Worm (Caenorhabditis elegans) whole organism, L1 larva: ENCODE data around the gene Y50D7A.13.

Experiments
- C04F5.9 ChIP-seq: sonication (generic microtip); optimal IDR thresholded peaks from 2 replicates; lab custom pipeline; 2016; ENCODE audit warnings: missing genetic modification characterization, missing compliant biosample characterization
- Y116A8C.19 ChIP-seq: sonication (generic microtip); optimal IDR thresholded peaks from 2 replicates; lab custom pipeline; 2016; ENCODE audit warnings: missing compliant biosample characterization, missing genetic modification characterization, borderline replicate concordance
- alr-1 ChIP-seq: fragments of 200-800 bp; sonication (Bioruptor generic); optimal IDR thresholded peaks from 2 replicates; lab custom pipeline; 2018; ENCODE audit warnings: borderline replicate concordance, mild to moderate bottlenecking, missing genetic modification characterization, missing compliant biosample characterization
- aly-2 ChIP-seq: fragments of 150-350 bp; optimal IDR thresholded peaks from 2 replicates; lab custom pipeline; 2014; ENCODE audit warnings: missing biosample characterization, missing genetic modification characterization
- ceh-63 ChIP-seq: fragments of 200-800 bp; sonication (Bioruptor generic); optimal IDR thresholded peaks from 2 replicates; lab custom pipeline; 2018; ENCODE audit warnings: mild to moderate bottlenecking, missing genetic modification characterization, missing compliant biosample characterization
- ceh-90 ChIP-seq: sonication (generic microtip); optimal IDR thresholded peaks from 2 replicates; lab custom pipeline; 2016; ENCODE audit warnings: missing genetic modification characterization, missing compliant biosample characterization
- irx-1 ChIP-seq: sonication (generic microtip); optimal IDR thresholded peaks from 2 replicates; lab custom pipeline; 2016; ENCODE audit warnings: missing genetic modification characterization, missing compliant biosample characterization
- lin-13 ChIP-seq: fragments of 150-350 bp; optimal IDR thresholded peaks from 2 replicates; lab custom pipeline; 2014; ENCODE audit warnings: missing biosample characterization, missing genetic modification reagents, missing genetic modification characterization
- mdl-1 ChIP-seq, 2 experiments: fragments of 150-350 bp; optimal IDR thresholded peaks; 2 replicates each; lab custom pipeline; 2014 to 2017; ENCODE audit warnings: missing biosample characterization in 2 of 2, missing genetic modification characterization in 2 of 2, inconsistent platforms in 1 of 2
- nhr-237 ChIP-seq: fragments of 150-350 bp; optimal IDR thresholded peaks from 2 replicates; lab custom pipeline; 2014; ENCODE audit warnings: missing biosample characterization, missing genetic modification characterization
- nhr-47 ChIP-seq: sonication (generic microtip); optimal IDR thresholded peaks from 2 replicates; lab custom pipeline; 2016; ENCODE audit warnings: mild to moderate bottlenecking, missing genetic modification characterization, moderate library complexity, missing compliant biosample characterization
- nhr-76 ChIP-seq: sonication (generic microtip); optimal IDR thresholded peaks from 2 replicates; lab custom pipeline; 2017; ENCODE audit warnings: missing biosample characterization, missing genetic modification characterization
- pag-3 ChIP-seq: sonication (generic microtip); optimal IDR thresholded peaks from 2 replicates; lab custom pipeline; 2017; ENCODE audit warnings: missing genetic modification characterization, mild to moderate bottlenecking, missing compliant biosample characterization, antibody characterized with exemption, borderline replicate concordance; ENCODE audit not compliant: insufficient read depth
- tbx-2 ChIP-seq: sonication (generic microtip); optimal IDR thresholded peaks from 2 replicates; lab custom pipeline; 2016; ENCODE audit warnings: missing genetic modification characterization, missing compliant biosample characterization
- zip-4 ChIP-seq: fragments of 200-800 bp; sonication (Bioruptor generic); optimal IDR thresholded peaks from 2 replicates; lab custom pipeline; 2018; ENCODE audit warnings: mild to moderate bottlenecking, missing genetic modification characterization, moderate library complexity, missing compliant biosample characterization
- ztf-4 ChIP-seq: fragments of 150-350 bp; optimal IDR thresholded peaks from 2 replicates; lab custom pipeline; 2014; ENCODE audit warnings: missing biosample characterization, missing genetic modification characterization

The Y50D7A.13 gene

ce11 chrIII:251410-251809 is 43.0 kb downstream of the Y50D7A.13 start:
- TF ChIP-seq nhr-47 (tag; lab: Kevin White, UChicago) (no peak), C04F5.9 (tag; lab: Kevin White, UChicago) (no peak), lin-13 (GFP tag; lab: Kevin White, UChicago) (no peak), irx-1 (tag; lab: Kevin White, UChicago) (no peak), pag-3 (tag; lab: Kevin White, UChicago) (no peak), nhr-237 (tag; lab: Kevin White, UChicago) (no peak), zip-4 (GFP tag; lab: Kevin White, UChicago) (no peak), tbx-2 (no peak), nhr-76 (tag; lab: Kevin White, UChicago) (no peak), aly-2 (no peak), ceh-90 (tag; lab: Kevin White, UChicago) (no peak), ztf-4 (no peak), mdl-1 (tag; optimal IDR thresholded peaks at IDR 0.05; lab: Kevin White, UChicago) (no peak), Y116A8C.19 (no peak), ceh-63 (GFP tag; lab: Kevin White, UChicago) (no peak), alr-1 (tag; lab: Kevin White, UChicago) (no peak)
